Fruit fly (Drosophila melanogaster) whole organism, embryonic: Measurements from ENCODE around the gene be.

Source experiments
- Antp ChIP-seq: fragments of 200-800 bp; sonication (Bioruptor generic); optimal IDR thresholded peaks from 3 replicates; lab custom pipeline; 2016; ENCODE audit warnings: missing biosample characterization, missing genetic modification characterization
- CG11093 ChIP-seq: fragments of 200-800 bp; sonication (Bioruptor generic); IDR thresholded peaks from 3 replicates; pipeline ENCODE4 v1.3.6; 2022; ENCODE audit warnings: missing biosample characterization, missing genetic modification characterization
- CG12155 ChIP-seq: fragments of 200-800 bp; sonication (Bioruptor generic); optimal IDR thresholded peaks from 3 replicates; lab custom pipeline; 2016; ENCODE audit warnings: missing biosample characterization, missing genetic modification characterization
- CG12391 ChIP-seq: fragments of 200-800 bp; sonication (Bioruptor generic); optimal IDR thresholded peaks from 3 replicates; lab custom pipeline; 2018; ENCODE audit warnings: missing biosample characterization, mild to moderate bottlenecking, missing genetic modification characterization, moderate library complexity
- CG12659 ChIP-seq: fragments of 200-800 bp; sonication (Bioruptor generic); optimal IDR thresholded peaks from 3 replicates; lab custom pipeline; 2017; ENCODE audit warnings: mild to moderate bottlenecking, missing biosample characterization, missing genetic modification reagents, missing genetic modification characterization
- CG13775 ChIP-seq: fragments of 200-800 bp; sonication (Bioruptor generic); optimal IDR thresholded peaks from 3 replicates; lab custom pipeline; 2017; ENCODE audit warnings: missing biosample characterization, mild to moderate bottlenecking, missing genetic modification characterization
- CG14441 ChIP-seq: fragments of 200-800 bp; sonication (Bioruptor generic); IDR thresholded peaks from 2 replicates; pipeline ENCODE4 v1.3.6; 2022; ENCODE audit warnings: missing biosample characterization, missing genetic modification characterization
- CG15269 ChIP-seq: fragments of 200-800 bp; sonication (Bioruptor generic); optimal IDR thresholded peaks from 2 replicates; lab custom pipeline; 2018; ENCODE audit warnings: missing biosample characterization, mild to moderate bottlenecking, missing genetic modification characterization, moderate library complexity
- CG16779 ChIP-seq: fragments of 200-800 bp; sonication (Bioruptor generic); IDR thresholded peaks from 2 replicates; pipeline ENCODE4 v1.3.6; 2022; ENCODE audit warnings: missing biosample characterization, missing genetic modification characterization
- CG17568 ChIP-seq: fragments of 200-800 bp; sonication (Bioruptor generic); optimal IDR thresholded peaks from 2 replicates; lab custom pipeline; 2018; ENCODE audit warnings: missing biosample characterization, mild to moderate bottlenecking, missing genetic modification characterization, moderate library complexity
- CG31441 ChIP-seq: fragments of 200-800 bp; sonication (Bioruptor generic); IDR thresholded peaks from 2 replicates; pipeline ENCODE4 v1.3.6; 2022; ENCODE audit warnings: missing biosample characterization, missing genetic modification characterization
- CG33213 ChIP-seq: fragments of 200-800 bp; sonication (Bioruptor generic); optimal IDR thresholded peaks from 3 replicates; lab custom pipeline; 2016; ENCODE audit warnings: missing biosample characterization, missing genetic modification characterization
- CG4820 ChIP-seq: fragments of 200-800 bp; sonication (Bioruptor generic); optimal IDR thresholded peaks from 3 replicates; lab custom pipeline; 2016; ENCODE audit warnings: missing biosample characterization, missing genetic modification characterization
- CG6175 ChIP-seq: fragments of 200-800 bp; sonication (Bioruptor generic); IDR thresholded peaks from 3 replicates; pipeline ENCODE4 v1.3.6; 2022; ENCODE audit warnings: missing biosample characterization, missing genetic modification characterization
- CG6272 ChIP-seq: fragments of 200-800 bp; sonication (Bioruptor generic); IDR thresholded peaks from 2 replicates; pipeline ENCODE4 v1.3.6; 2022; ENCODE audit warnings: missing biosample characterization, missing genetic modification characterization
- CG7745 ChIP-seq: fragments of 200-800 bp; sonication (Bioruptor generic); optimal IDR thresholded peaks from 2 replicates; lab custom pipeline; 2018; ENCODE audit warnings: missing biosample characterization, mild to moderate bottlenecking, missing genetic modification characterization, moderate library complexity
- CG7987 ChIP-seq: fragments of 200-800 bp; sonication (Bioruptor generic); optimal IDR thresholded peaks from 2 replicates; lab custom pipeline; 2018; ENCODE audit warnings: missing biosample characterization, mild to moderate bottlenecking, missing genetic modification characterization, moderate library complexity
- CG8089 ChIP-seq: fragments of 200-800 bp; sonication (Bioruptor generic); optimal IDR thresholded peaks from 3 replicates; lab custom pipeline; 2016; ENCODE audit warnings: missing biosample characterization, missing genetic modification characterization
- CHES-1-like ChIP-seq: fragments of 200-800 bp; sonication (Bioruptor generic); optimal IDR thresholded peaks from 2 replicates; lab custom pipeline; 2016; ENCODE audit warnings: missing biosample characterization, missing genetic modification characterization
- Chrac-16 ChIP-seq: fragments of 200-800 bp; sonication (Bioruptor generic); optimal IDR thresholded peaks from 3 replicates; lab custom pipeline; 2016; ENCODE audit warnings: missing biosample characterization, missing genetic modification characterization
- Dref ChIP-seq: fragments of 200-800 bp; sonication (Bioruptor generic); IDR thresholded peaks from 2 replicates; pipeline ENCODE4 v1.3.6; 2022; ENCODE audit warnings: missing biosample characterization, missing genetic modification characterization
- ERR ChIP-seq: fragments of 200-800 bp; sonication (Bioruptor generic); optimal IDR thresholded peaks from 2 replicates; lab custom pipeline; 2016; ENCODE audit warnings: missing biosample characterization, missing genetic modification characterization
- H2.0 ChIP-seq: fragments of 200-800 bp; sonication (Bioruptor generic); IDR thresholded peaks from 2 replicates; pipeline ENCODE4 v1.3.6; 2022; ENCODE audit warnings: missing biosample characterization, missing genetic modification characterization
- Hand ChIP-seq: fragments of 200-800 bp; sonication (Bioruptor generic); optimal IDR thresholded peaks from 2 replicates; lab custom pipeline; 2017; ENCODE audit warnings: mild to moderate bottlenecking, missing biosample characterization, missing genetic modification reagents, missing genetic modification characterization
- NK7.1 ChIP-seq: fragments of 200-800 bp; sonication (Bioruptor generic); optimal IDR thresholded peaks from 3 replicates; lab custom pipeline; 2016; ENCODE audit warnings: missing biosample characterization, missing genetic modification characterization
- Nf-YB ChIP-seq: fragments of 200-800 bp; sonication (Bioruptor generic); optimal IDR thresholded peaks from 3 replicates; lab custom pipeline; 2019; ENCODE audit warnings: missing biosample characterization, mild to moderate bottlenecking, missing genetic modification characterization, moderate library complexity
- az2 ChIP-seq: fragments of 200-800 bp; sonication (Bioruptor generic); optimal IDR thresholded peaks from 3 replicates; lab custom pipeline; 2016; ENCODE audit warnings: missing biosample characterization, missing genetic modification characterization
- bab2 ChIP-seq: fragments of 200-800 bp; sonication (Bioruptor generic); optimal IDR thresholded peaks from 2 replicates; lab custom pipeline; 2016; ENCODE audit warnings: missing biosample characterization, missing genetic modification characterization
- bbx ChIP-seq: fragments of 200-800 bp; sonication (Bioruptor generic); IDR thresholded peaks from 2 replicates; pipeline ENCODE4 v1.3.6; 2022; ENCODE audit warnings: missing biosample characterization, missing genetic modification characterization; ENCODE audit not compliant: partially characterized antibody
- cad ChIP-seq: fragments of >200 bp; optimal IDR thresholded peaks from 2 replicates; lab custom pipeline; 2017; ENCODE audit warnings: missing biosample characterization, missing genetic modification characterization
- cato ChIP-seq: fragments of 200-800 bp; sonication (Bioruptor generic); optimal IDR thresholded peaks from 2 replicates; lab custom pipeline; 2016; ENCODE audit warnings: missing biosample characterization, missing genetic modification characterization, borderline replicate concordance
- cg ChIP-seq: fragments of 200-800 bp; sonication (Bioruptor generic); optimal IDR thresholded peaks from 3 replicates; lab custom pipeline; 2019; ENCODE audit warnings: missing biosample characterization, mild to moderate bottlenecking, missing genetic modification characterization, moderate library complexity
- chif ChIP-seq, 2 experiments: fragments of 200-800 bp; sonication (Bioruptor generic); optimal IDR thresholded peaks; 3 replicates each; lab custom pipeline; 2016; ENCODE audit warnings: missing biosample characterization in 2 of 2, missing genetic modification characterization in 2 of 2
- crol ChIP-seq: fragments of 200-800 bp; sonication (Bioruptor generic); IDR thresholded peaks from 2 replicates; pipeline ENCODE4 v1.3.6; 2022; ENCODE audit warnings: missing biosample characterization, missing genetic modification characterization
- da ChIP-seq: fragments of 200-800 bp; sonication (Bioruptor generic); optimal IDR thresholded peaks from 2 replicates; lab custom pipeline; 2016; ENCODE audit warnings: missing biosample characterization, missing genetic modification characterization
- dati ChIP-seq: fragments of 200-800 bp; sonication (Bioruptor generic); IDR thresholded peaks from 2 replicates; pipeline ENCODE4 v1.3.6; 2022; ENCODE audit warnings: missing biosample characterization, missing genetic modification characterization
- esg ChIP-seq: fragments of 200-800 bp; sonication (Bioruptor generic); conservative IDR thresholded peaks from 2 replicates; pipeline ENCODE4 v1.3.6; 2022; ENCODE audit warnings: missing biosample characterization, missing genetic modification characterization
- eve ChIP-seq, 2 experiments: fragments of >200 bp; optimal IDR thresholded peaks; 2 replicates each; lab custom pipeline; 2017; ENCODE audit warnings: missing biosample characterization in 2 of 2, missing genetic modification characterization in 2 of 2
- gsb-n ChIP-seq: fragments of 200-800 bp; sonication (Bioruptor generic); optimal IDR thresholded peaks from 3 replicates; lab custom pipeline; 2018; ENCODE audit warnings: missing biosample characterization, mild to moderate bottlenecking, missing genetic modification characterization
- h ChIP-seq: fragments of >200 bp; optimal IDR thresholded peaks from 2 replicates; lab custom pipeline; 2017
- kah ChIP-seq: fragments of 200-800 bp; sonication (Bioruptor generic); optimal IDR thresholded peaks from 2 replicates; lab custom pipeline; 2018; ENCODE audit warnings: missing biosample characterization, mild to moderate bottlenecking, missing genetic modification characterization
- ken ChIP-seq: fragments of 200-800 bp; sonication (Bioruptor generic); IDR thresholded peaks from 3 replicates; pipeline ENCODE4 v1.3.6; 2022; ENCODE audit warnings: missing biosample characterization, missing genetic modification characterization
- klu ChIP-seq: fragments of 200-800 bp; sonication (Bioruptor generic); IDR thresholded peaks from 2 replicates; pipeline ENCODE4 v1.3.6; 2022; ENCODE audit warnings: missing biosample characterization, missing genetic modification characterization
- kni ChIP-seq: fragments of 200-800 bp; sonication (Bioruptor generic); optimal IDR thresholded peaks from 3 replicates; lab custom pipeline; 2017; ENCODE audit warnings: mild to moderate bottlenecking, missing biosample characterization, missing genetic modification reagents, missing genetic modification characterization
- knrl ChIP-seq: fragments of 200-800 bp; sonication (Bioruptor generic); IDR thresholded peaks from 3 replicates; pipeline ENCODE4 v1.3.6; 2022; ENCODE audit warnings: missing biosample characterization, missing genetic modification characterization; ENCODE audit not compliant: partially characterized antibody
- org-1 ChIP-seq: fragments of 200-800 bp; sonication (Bioruptor generic); optimal IDR thresholded peaks from 2 replicates; lab custom pipeline; 2017; ENCODE audit warnings: missing biosample characterization, missing genetic modification characterization
- p53 ChIP-seq: fragments of 200-800 bp; sonication (Bioruptor generic); optimal IDR thresholded peaks from 2 replicates; lab custom pipeline; 2016; ENCODE audit warnings: missing biosample characterization, missing genetic modification characterization
- psq ChIP-seq: fragments of 200-800 bp; sonication (Bioruptor generic); optimal IDR thresholded peaks from 2 replicates; lab custom pipeline; 2017; ENCODE audit warnings: missing biosample characterization, missing genetic modification characterization
- sc ChIP-seq, 3 experiments: fragments of >200 bp in 2 of 3; fragments of 200-800 bp in 1 of 3; sonication (Bioruptor generic) in 1 of 3; optimal IDR thresholded peaks; 2 replicates in 2 of 3; 3 replicates in 1 of 3; lab custom pipeline; 2017; ENCODE audit warnings: mild to moderate bottlenecking in 1 of 3, missing biosample characterization in 1 of 3, missing genetic modification characterization in 1 of 3, missing genetic modification reagents in 1 of 3
- slp2 ChIP-seq: fragments of 200-800 bp; sonication (Bioruptor generic); optimal IDR thresholded peaks from 2 replicates; lab custom pipeline; 2016; ENCODE audit warnings: missing biosample characterization, missing genetic modification characterization
- ssp ChIP-seq: fragments of 200-800 bp; sonication (Bioruptor generic); IDR thresholded peaks from 2 replicates; pipeline ENCODE4 v1.3.6; 2022; ENCODE audit warnings: missing biosample characterization, missing genetic modification characterization

be gene

DNA sequence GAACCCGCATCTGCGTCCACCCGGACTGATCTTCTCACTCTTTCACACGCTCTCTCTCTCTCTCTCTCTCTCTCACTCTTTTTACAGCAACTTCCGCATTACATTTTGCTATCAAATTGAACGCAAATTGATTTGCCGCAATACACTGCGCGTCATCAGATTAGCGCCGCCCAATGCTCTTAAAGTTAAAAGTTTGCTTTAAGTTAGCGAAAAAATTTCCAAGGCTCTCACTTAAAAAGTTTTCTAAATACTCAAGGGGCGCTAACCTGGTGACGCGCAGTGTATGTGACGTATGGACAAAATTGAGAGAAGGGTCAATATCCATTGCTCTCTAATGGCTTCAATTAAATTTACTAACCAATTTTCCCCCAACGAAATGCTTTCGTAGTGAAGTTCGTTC is 2.0 kb upstream of the be start (continued):
- peak; percentile 53 for TF ChIP-seq CG7987 (GFP tag; lab: Kevin White, UChicago)
- peak; percentile 72 for TF ChIP-seq cato (GFP tag; lab: Kevin White, UChicago)
- peak; percentile 94 for TF ChIP-seq Antp (GFP tag; lab: Kevin White, UChicago)
- peak; percentile 67 for TF ChIP-seq CG13775 (GFP tag; lab: Kevin White, UChicago)
- peak; percentile 77 for TF ChIP-seq org-1 (GFP tag; lab: Kevin White, UChicago)
- TF ChIP-seq CG11093 (GFP tag; lab: Robert Waterston, UW): peak; percentile 56; the same call in 2 of the 3 replicates
- peak; percentile 77 for TF ChIP-seq CG8089 (GFP tag; lab: Kevin White, UChicago)
- no peak for TF ChIP-seq cg (GFP tag; lab: Kevin White, UChicago)
- TF ChIP-seq CG6175 (GFP tag; lab: Robert Waterston, UW): peak; percentile 62; the same call in 2 of the 3 replicates
- peak; percentile 71 for TF ChIP-seq p53
- peak; percentile 82 to 88 for TF ChIP-seq chif (GFP tag; optimal IDR thresholded peaks at IDR 0.05; lab: Kevin White, UChicago)
- peak; percentile 60 for TF ChIP-seq ssp (GFP tag; lab: Robert Waterston, UW)
- TF ChIP-seq CG31441: peak; percentile 79
- peak; percentile 57 for TF ChIP-seq ERR
- TF ChIP-seq CG17568 (GFP tag; lab: Kevin White, UChicago): peak; percentile 71
- TF ChIP-seq bbx (GFP tag; lab: Robert Waterston, UW): no peak
- TF ChIP-seq klu (GFP tag; lab: Robert Waterston, UW): peak; percentile 50; the same call in 1 of the 2 replicates
- no peak for TF ChIP-seq crol
- peak; percentile 44 for TF ChIP-seq kni
- TF ChIP-seq CG12155 (GFP tag; lab: Kevin White, UChicago): peak; percentile 71
- TF ChIP-seq gsb-n (tag; lab: Kevin White, UChicago): peak; percentile 83
- TF ChIP-seq CG12659 (GFP tag; lab: Kevin White, UChicago): peak; percentile 86
- TF ChIP-seq sc (optimal IDR thresholded peaks at IDR 0.05; lab: Kevin White, UChicago): no peak
- peak; percentile 73 for TF ChIP-seq sc (GFP tag; optimal IDR thresholded peaks at IDR 0.05; lab: Kevin White, UChicago)
- TF ChIP-seq bab2 (GFP tag; lab: Kevin White, UChicago): peak; percentile 86
- TF ChIP-seq dati (GFP tag; lab: Robert Waterston, UW): peak; percentile 48; the same call in 1 of the 2 replicates
- TF ChIP-seq H2.0: peak; percentile 85
- TF ChIP-seq CG12391 (tag; lab: Kevin White, UChicago): peak; percentile 82
- no peak for TF ChIP-seq CG7745 (tag; lab: Kevin White, UChicago)
- TF ChIP-seq psq (GFP tag; lab: Kevin White, UChicago): peak; percentile 15
- TF ChIP-seq az2 (GFP tag; lab: Kevin White, UChicago): peak; percentile 90
- TF ChIP-seq eve (GFP tag; optimal IDR thresholded peaks at IDR 0.05; lab: Kevin White, UChicago): peak in 1 of 2 experiments; percentile 82
- TF ChIP-seq CG33213 (GFP tag; lab: Kevin White, UChicago): peak; percentile 84
- peak; percentile 56; the same call in 1 of the 2 replicates for TF ChIP-seq CG6272 (GFP tag; lab: Robert Waterston, UW)
- TF ChIP-seq NK7.1 (GFP tag; lab: Kevin White, UChicago): peak; percentile 82
- peak; percentile 71 for TF ChIP-seq kah (GFP tag; lab: Kevin White, UChicago)
- peak; percentile 80 for TF ChIP-seq Chrac-16 (GFP tag; lab: Kevin White, UChicago)
- TF ChIP-seq CG4820 (GFP tag; lab: Kevin White, UChicago): peak; percentile 81
- peak; percentile 81 for TF ChIP-seq slp2
- no peak for TF ChIP-seq Dref (GFP tag; lab: Robert Waterston, UW)
- no peak for TF ChIP-seq knrl
- TF ChIP-seq Hand: peak; percentile 47
- TF ChIP-seq cad: no peak
- peak; percentile 84 for TF ChIP-seq CHES-1-like (GFP tag; lab: Kevin White, UChicago)
- 0 out of 2 replicates have a peak, but pooled peaks have one; percentile 33 for TF ChIP-seq CG16779
- peak; percentile 76 for TF ChIP-seq CG14441 (GFP tag; lab: Robert Waterston, UW)
- peak; percentile 86 for TF ChIP-seq ken (GFP tag; lab: Robert Waterston, UW)
- TF ChIP-seq esg (GFP tag; lab: Robert Waterston, UW): peak; percentile 65
- TF ChIP-seq CG15269 (tag; lab: Kevin White, UChicago): peak; percentile 91
- TF ChIP-seq h (lab: Kevin White, UChicago): no peak
- peak; percentile 74 for TF ChIP-seq da (GFP tag; lab: Kevin White, UChicago)
- peak; percentile 68 for TF ChIP-seq Nf-YB (GFP tag; lab: Kevin White, UChicago)
